Worm (Caenorhabditis elegans) whole organism, L1 larva: Measurements from ENCODE around the gene F44D12.19.

Experiments
- ama-1 ChIP-seq: fragments of 150-350 bp; optimal IDR thresholded peaks from 2 replicates; lab custom pipeline; 2014
- ceh-82 ChIP-seq, 3 experiments: fragments of 150-350 bp in 1 of 3; sonication (generic microtip) in 2 of 3; optimal IDR thresholded peaks; 2 replicates each; lab custom pipeline; 2014 to 2017; ENCODE audit warnings: missing biosample characterization in 3 of 3, missing genetic modification characterization in 3 of 3
- fos-1 ChIP-seq: fragments of 150-350 bp; optimal IDR thresholded peaks from 2 replicates; lab custom pipeline; 2014; ENCODE audit warnings: missing biosample characterization, missing genetic modification characterization
- mab-9 ChIP-seq: fragments of 200-800 bp; sonication (Bioruptor generic); IDR thresholded peaks from 2 replicates; pipeline ENCODE4 v1.3.6; 2022; ENCODE audit warnings: missing genetic modification reagents, missing genetic modification characterization, missing compliant biosample characterization
- nhr-47 ChIP-seq: sonication (generic microtip); optimal IDR thresholded peaks from 2 replicates; lab custom pipeline; 2016; ENCODE audit warnings: mild to moderate bottlenecking, missing genetic modification characterization, moderate library complexity, missing compliant biosample characterization
- unc-62 ChIP-seq: fragments of 150-350 bp; optimal IDR thresholded peaks from 2 replicates; lab custom pipeline; 2014; ENCODE audit warnings: missing biosample characterization, missing genetic modification reagents, missing genetic modification characterization
- ztf-4 ChIP-seq: fragments of 150-350 bp; optimal IDR thresholded peaks from 2 replicates; lab custom pipeline; 2014; ENCODE audit warnings: missing biosample characterization, missing genetic modification characterization

- no peak for TF ChIP-seq nhr-47
- no peak for TF ChIP-seq mab-9
- TF ChIP-seq ceh-82 (tag; optimal IDR thresholded peaks at IDR 0.05; lab: Kevin White, UChicago), result no peak
- no peak for TF ChIP-seq fos-1
- TF ChIP-seq ama-1, result no peak
- TF ChIP-seq ztf-4 (tag; lab: Kevin White, UChicago), result no peak
- no peak for TF ChIP-seq unc-62 (GFP tag; lab: Kevin White, UChicago)
Observed at ce11 chrIV:10033053-10033452, 11.7 kb downstream of the F44D12.19 start, which contains the start of gene F44D12.6.
